Worm (Caenorhabditis elegans): Measurements from ENCODE around the gene T02G5.3.

Gene T02G5.3

DNA sequence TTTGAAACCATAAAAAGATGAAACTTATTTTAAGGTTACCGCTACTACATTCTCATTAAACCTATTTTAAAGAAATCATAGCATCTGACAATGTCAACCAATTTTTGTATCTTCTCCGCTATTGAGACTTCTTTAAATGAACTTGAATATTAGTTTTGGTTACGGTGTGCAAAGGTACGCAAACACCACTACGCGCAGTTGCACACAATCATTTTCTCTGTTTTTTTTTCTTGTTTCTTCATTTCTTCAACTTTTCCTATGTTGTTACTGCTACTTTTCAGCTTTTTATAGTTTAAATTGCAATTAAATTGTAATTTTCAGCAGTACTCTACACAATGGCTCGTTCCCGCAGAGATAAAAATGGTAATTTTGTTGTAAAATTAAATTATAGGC is 18.5 kb downstream of the T02G5.3 start, which contains the start of gene F10E7.5:
Gene F10E7.5 (plus strand): TSS at position 322 of the 393 bp plus-strand sequence.
- TF ChIP-seq unc-39 (tag; optimal IDR thresholded peaks at IDR 0.05): no peak
- TF ChIP-seq dmd-4 (tag; optimal IDR thresholded peaks at IDR 0.05): no peak
- TF ChIP-seq mdl-1 (tag; optimal IDR thresholded peaks at IDR 0.05): no peak
- peak; percentile 30 for TF ChIP-seq sem-4 (tag; optimal IDR thresholded peaks at IDR 0.05)
- no peak for TF ChIP-seq ama-1 (optimal IDR thresholded peaks at IDR 0.05)
- TF ChIP-seq Y55F3AM.14 (GFP tag; optimal IDR thresholded peaks at IDR 0.05): no peak
- TF ChIP-seq lin-13 (GFP tag; optimal IDR thresholded peaks at IDR 0.05): no peak
- no peak for TF ChIP-seq ztf-1 (GFP tag; conservative IDR thresholded peaks at IDR 0.05)
- no peak for TF ChIP-seq ceh-16 (tag; optimal IDR thresholded peaks at IDR 0.05)
- TF ChIP-seq C34F6.9 (tag; optimal IDR thresholded peaks at IDR 0.05): peak; percentile 66
- TF ChIP-seq crh-2 (tag; optimal IDR thresholded peaks at IDR 0.05): peak; percentile 62
- TF ChIP-seq R02D3.7 (tag; optimal IDR thresholded peaks at IDR 0.05): no peak
- TF ChIP-seq snpc-4 (tag; optimal IDR thresholded peaks at IDR 0.05): peak; percentile 36
- no peak for TF ChIP-seq nhr-12 (tag; optimal IDR thresholded peaks at IDR 0.05)
- peak; percentile 24 for TF ChIP-seq nhr-6 (tag; optimal IDR thresholded peaks at IDR 0.05)
- TF ChIP-seq lsy-2 (tag; optimal IDR thresholded peaks at IDR 0.05): peak; percentile 94 to 99
- no peak for TF ChIP-seq elt-1 (tag; optimal IDR thresholded peaks at IDR 0.05)
- TF ChIP-seq mab-5 (tag; optimal IDR thresholded peaks at IDR 0.05): no peak
- no peak for TF ChIP-seq ZK546.5 (tag; optimal IDR thresholded peaks at IDR 0.05)
- TF ChIP-seq elt-3 (tag; optimal IDR thresholded peaks at IDR 0.05): no peak
- no peak for TF ChIP-seq gmeb-1 (tag; optimal IDR thresholded peaks at IDR 0.05)
- peak; percentile 60 for TF ChIP-seq nhr-129 (tag; optimal IDR thresholded peaks at IDR 0.05)
- TF ChIP-seq nhr-25 (tag; optimal IDR thresholded peaks at IDR 0.05): no peak
- TF ChIP-seq nhr-11 (tag; optimal IDR thresholded peaks at IDR 0.05): no peak
- no peak for TF ChIP-seq egl-27 (tag; optimal IDR thresholded peaks at IDR 0.05)
- TF ChIP-seq zag-1 (tag; optimal IDR thresholded peaks at IDR 0.05): no peak
- TF ChIP-seq nhr-23 (tag; optimal IDR thresholded peaks at IDR 0.05): no peak
- TF ChIP-seq sma-9 (GFP tag; optimal IDR thresholded peaks at IDR 0.05): peak; percentile 26
- no peak for TF ChIP-seq sma-9 (tag; optimal IDR thresholded peaks at IDR 0.05)
- no peak for TF ChIP-seq nhr-21 (tag; optimal IDR thresholded peaks at IDR 0.05)

DNA sequence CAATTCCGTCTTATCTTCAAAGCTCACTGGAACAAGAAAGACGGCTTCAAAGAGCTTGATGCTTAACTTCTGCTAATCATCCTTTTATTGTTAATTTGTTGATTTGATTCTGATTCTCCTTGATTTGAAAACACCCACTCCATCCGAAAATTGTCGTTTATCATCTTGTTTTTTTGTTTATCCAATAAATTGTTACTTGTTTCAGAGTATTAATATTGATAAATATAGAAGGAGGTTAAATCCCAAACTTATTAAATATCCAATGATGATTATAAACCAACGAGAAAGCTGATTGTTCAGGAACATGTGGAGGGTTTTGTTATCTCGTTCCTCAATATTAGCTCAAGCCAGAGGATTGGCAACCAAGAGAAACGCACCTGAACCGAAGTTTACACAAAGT is 19.6 kb downstream of the T02G5.3 start, which contains the start of gene F10E7.6:
Gene F10E7.6 (plus strand): TSS at position 301 of the 400 bp plus-strand sequence.
- no peak for TF ChIP-seq ztf-4 (tag; optimal IDR thresholded peaks at IDR 0.05)
- no peak for TF ChIP-seq F13H6.1 (tag; optimal IDR thresholded peaks at IDR 0.05)
- no peak for TF ChIP-seq nhr-11 (tag; optimal IDR thresholded peaks at IDR 0.05)

DNA sequence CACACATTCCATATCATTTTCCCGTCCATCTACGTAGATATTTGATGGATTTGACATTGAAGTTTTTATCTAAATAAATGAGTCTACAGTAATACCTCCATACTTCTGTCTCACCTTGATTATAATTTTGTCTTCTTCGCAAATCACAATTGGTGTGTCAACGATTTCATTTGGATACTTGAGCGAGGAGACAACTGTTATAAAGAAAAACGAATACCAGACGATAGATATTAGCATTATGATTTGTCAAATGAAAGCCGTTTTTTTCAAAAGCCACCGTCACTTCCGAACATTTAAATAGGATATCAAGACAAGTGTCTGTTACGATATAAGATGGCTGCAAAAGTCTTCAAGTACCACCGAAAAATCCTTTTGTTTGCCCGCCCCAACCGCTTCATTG is 22.4 kb downstream of the T02G5.3 start, which contains the start of gene cutl-5:
Gene cutl-5 (minus strand): TSS at position 269 of the 400 bp plus-strand sequence.
- TF ChIP-seq ZK546.5 (tag; optimal IDR thresholded peaks at IDR 0.05): no peak
- no peak for TF ChIP-seq mab-5 (tag; optimal IDR thresholded peaks at IDR 0.05)
- TF ChIP-seq nhr-237 (tag; optimal IDR thresholded peaks at IDR 0.05): no peak
- TF ChIP-seq nhr-6 (tag; optimal IDR thresholded peaks at IDR 0.05): no peak
- no peak for TF ChIP-seq nhr-12 (tag; optimal IDR thresholded peaks at IDR 0.05)

DNA sequence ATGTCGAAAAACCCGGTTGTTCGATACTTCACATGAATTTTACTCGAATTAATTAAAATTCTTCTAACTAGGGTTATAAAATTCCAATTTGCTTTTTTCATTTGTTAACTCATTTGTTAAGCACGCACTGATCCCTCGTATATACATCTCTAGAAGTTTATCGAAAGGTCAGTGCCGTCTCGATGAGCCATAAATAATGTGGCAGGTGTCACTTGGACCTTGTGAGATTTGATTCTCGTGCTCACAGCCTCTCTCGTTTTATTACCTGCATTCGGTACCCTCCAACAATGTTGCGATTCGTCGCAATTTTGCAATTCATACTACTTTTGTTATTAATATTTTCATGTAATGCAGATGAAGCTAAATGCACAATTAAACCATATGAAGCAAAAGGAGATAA is 23.2 kb downstream of the T02G5.3 start, which contains the start of gene spon-1:
Gene spon-1 (plus strand): TSS at position 208 of the 400 bp plus-strand sequence.
- TF ChIP-seq crh-2 (tag; optimal IDR thresholded peaks at IDR 0.05) (no peak), peb-1 (tag; optimal IDR thresholded peaks at IDR 0.05) (no peak), C34F6.9 (tag; optimal IDR thresholded peaks at IDR 0.05) (no peak), lin-39 (tag; optimal IDR thresholded peaks at IDR 0.05) (no peak), ztf-4 (tag; optimal IDR thresholded peaks at IDR 0.05) (no peak), nhr-23 (tag; optimal IDR thresholded peaks at IDR 0.05) (no peak), ztf-1 (GFP tag; conservative IDR thresholded peaks at IDR 0.05) (no peak), ceh-16 (tag; optimal IDR thresholded peaks at IDR 0.05) (no peak), nhr-77 (tag; optimal IDR thresholded peaks at IDR 0.05) (no peak), mbf-1 (tag; optimal IDR thresholded peaks at IDR 0.05) (no peak), sma-3 (GFP tag; optimal IDR thresholded peaks at IDR 0.05) (no peak), nhr-21 (tag; optimal IDR thresholded peaks at IDR 0.05) (no peak), sem-4 (tag; optimal IDR thresholded peaks at IDR 0.05) (no peak)
